Worm (Caenorhabditis elegans) whole organism, L1 larva: Measurements from ENCODE around the gene exc-7.

Experiments used
- C16A3.4 ChIP-seq: fragments of 150-350 bp; optimal IDR thresholded peaks from 2 replicates; lab custom pipeline; 2014; ENCODE audit warnings: missing biosample characterization, missing genetic modification characterization
- alr-1 ChIP-seq: fragments of 200-800 bp; sonication (Bioruptor generic); optimal IDR thresholded peaks from 2 replicates; lab custom pipeline; 2018; ENCODE audit warnings: borderline replicate concordance, mild to moderate bottlenecking, missing genetic modification characterization, missing compliant biosample characterization
- blmp-1 ChIP-seq: fragments of 150-350 bp; optimal IDR thresholded peaks from 2 replicates; lab custom pipeline; 2014; ENCODE audit warnings: missing biosample characterization, missing genetic modification characterization
- ces-1 ChIP-seq: fragments of 150-350 bp; optimal IDR thresholded peaks from 2 replicates; lab custom pipeline; 2014; ENCODE audit warnings: missing biosample characterization, missing genetic modification reagents, missing genetic modification characterization
- dpl-1 ChIP-seq, 3 experiments: fragments of 150-350 bp in 2 of 3; sonication (generic microtip) in 1 of 3; optimal IDR thresholded peaks; 2 replicates each; lab custom pipeline; 2014 to 2017; ENCODE audit warnings: missing biosample characterization in 3 of 3, missing genetic modification characterization in 3 of 3, missing genetic modification reagents in 3 of 3
- dsc-1 ChIP-seq: sonication (generic microtip); optimal IDR thresholded peaks from 2 replicates; lab custom pipeline; 2016; ENCODE audit warnings: mild to moderate bottlenecking, missing genetic modification characterization, missing compliant biosample characterization
- efl-1 ChIP-seq, 4 experiments: fragments of 150-350 bp; optimal IDR thresholded peaks in 3 of 4; peaks in 1 of 4; 1 replicate in 1 of 4; 2 replicates in 3 of 4; lab custom pipeline; 2014; ENCODE audit warnings: missing biosample characterization in 2 of 4, missing genetic modification characterization in 2 of 4, missing genetic modification reagents in 2 of 4
- efl-3 ChIP-seq: fragments of 200-800 bp; sonication (Bioruptor generic); optimal IDR thresholded peaks from 2 replicates; lab custom pipeline; 2018; ENCODE audit warnings: mild to moderate bottlenecking, missing genetic modification characterization, missing compliant biosample characterization
- elt-3 ChIP-seq, 6 experiments: fragments of 150-350 bp in 1 of 6; sonication (generic microtip); optimal IDR thresholded peaks; 2 replicates each; lab custom pipeline; 2017 to 2018; ENCODE audit warnings: missing biosample characterization in 6 of 6, missing genetic modification characterization in 6 of 6, inconsistent platforms in 1 of 6
- fkh-4 ChIP-seq: sonication (generic microtip); optimal IDR thresholded peaks from 2 replicates; lab custom pipeline; 2016; ENCODE audit warnings: missing compliant biosample characterization, missing genetic modification characterization, borderline replicate concordance
- fkh-8 ChIP-seq: sonication (generic microtip); optimal IDR thresholded peaks from 2 replicates; lab custom pipeline; 2016; ENCODE audit warnings: mild to moderate bottlenecking, missing genetic modification characterization, missing compliant biosample characterization
- hlh-17 ChIP-seq: fragments of 200-800 bp; sonication (Bioruptor generic); optimal IDR thresholded peaks from 2 replicates; lab custom pipeline; 2018; ENCODE audit warnings: missing genetic modification characterization, mild to moderate bottlenecking, missing compliant biosample characterization, moderate library complexity, borderline replicate concordance
- jun-1 ChIP-seq: fragments of 150-350 bp; optimal IDR thresholded peaks from 2 replicates; lab custom pipeline; 2014; ENCODE audit warnings: missing biosample characterization, missing genetic modification reagents, missing genetic modification characterization
- lin-14 ChIP-seq: fragments of 200-800 bp; sonication (Bioruptor generic); optimal IDR thresholded peaks from 2 replicates; lab custom pipeline; 2018; ENCODE audit warnings: mild to moderate bottlenecking, missing genetic modification characterization, moderate library complexity, missing compliant biosample characterization
- lin-35 ChIP-seq, 2 experiments: fragments of 150-350 bp; optimal IDR thresholded peaks; 2 replicates each; lab custom pipeline; 2014; ENCODE audit warnings: missing biosample characterization in 2 of 2, missing genetic modification characterization in 2 of 2, missing genetic modification reagents in 2 of 2
- lin-39 ChIP-seq: fragments of 150-350 bp; optimal IDR thresholded peaks from 2 replicates; lab custom pipeline; 2014; ENCODE audit warnings: missing biosample characterization, missing genetic modification reagents, missing genetic modification characterization
- lsy-2 ChIP-seq, 2 experiments: fragments of 150-350 bp; optimal IDR thresholded peaks; 2 replicates each; lab custom pipeline; 2014; ENCODE audit warnings: missing biosample characterization in 2 of 2, missing genetic modification characterization in 2 of 2
- mab-9 ChIP-seq: fragments of 200-800 bp; sonication (Bioruptor generic); IDR thresholded peaks from 2 replicates; pipeline ENCODE4 v1.3.6; 2022; ENCODE audit warnings: missing genetic modification reagents, missing genetic modification characterization, missing compliant biosample characterization
- mdl-1 ChIP-seq, 2 experiments: fragments of 150-350 bp; optimal IDR thresholded peaks; 2 replicates each; lab custom pipeline; 2014 to 2017; ENCODE audit warnings: missing biosample characterization in 2 of 2, missing genetic modification characterization in 2 of 2, inconsistent platforms in 1 of 2
- mep-1 ChIP-seq: fragments of 150-350 bp; optimal IDR thresholded peaks from 2 replicates; lab custom pipeline; 2014; ENCODE audit warnings: missing biosample characterization, missing genetic modification characterization
- nhr-19 ChIP-seq: fragments of 200-800 bp; sonication (Bioruptor generic); conservative IDR thresholded peaks from 2 replicates; pipeline ENCODE4 v1.3.6; 2022; ENCODE audit warnings: missing genetic modification characterization, missing compliant biosample characterization
- nhr-20 ChIP-seq: sonication (generic microtip); optimal IDR thresholded peaks from 2 replicates; lab custom pipeline; 2016; ENCODE audit warnings: mild to moderate bottlenecking, missing genetic modification characterization, missing compliant biosample characterization
- nhr-237 ChIP-seq: fragments of 150-350 bp; optimal IDR thresholded peaks from 2 replicates; lab custom pipeline; 2014; ENCODE audit warnings: missing biosample characterization, missing genetic modification characterization
- nhr-28 ChIP-seq: fragments of 150-350 bp; optimal IDR thresholded peaks from 2 replicates; lab custom pipeline; 2014; ENCODE audit warnings: missing biosample characterization, missing genetic modification characterization
- nhr-47 ChIP-seq: sonication (generic microtip); optimal IDR thresholded peaks from 2 replicates; lab custom pipeline; 2016; ENCODE audit warnings: mild to moderate bottlenecking, missing genetic modification characterization, moderate library complexity, missing compliant biosample characterization
- nhr-71 ChIP-seq: sonication (generic microtip); optimal IDR thresholded peaks from 2 replicates; lab custom pipeline; 2016; ENCODE audit warnings: mild to moderate bottlenecking, missing genetic modification characterization, moderate library complexity, missing compliant biosample characterization
- nhr-77 ChIP-seq: fragments of 150-350 bp; optimal IDR thresholded peaks from 2 replicates; lab custom pipeline; 2014; ENCODE audit warnings: missing biosample characterization, missing genetic modification characterization
- nhr-90 ChIP-seq: sonication (generic microtip); optimal IDR thresholded peaks from 2 replicates; lab custom pipeline; 2016; ENCODE audit warnings: mild to moderate bottlenecking, missing genetic modification characterization, missing compliant biosample characterization; ENCODE audit not compliant: poor library complexity
- pag-3 ChIP-seq: sonication (generic microtip); optimal IDR thresholded peaks from 2 replicates; lab custom pipeline; 2017; ENCODE audit warnings: missing genetic modification characterization, mild to moderate bottlenecking, missing compliant biosample characterization, antibody characterized with exemption, borderline replicate concordance; ENCODE audit not compliant: insufficient read depth
- pqm-1 ChIP-seq: sonication (generic microtip); optimal IDR thresholded peaks from 3 replicates; lab custom pipeline; 2017; ENCODE audit warnings: missing biosample characterization, missing genetic modification characterization
- rnt-1 ChIP-seq: sonication (generic microtip); optimal IDR thresholded peaks from 2 replicates; lab custom pipeline; 2016; ENCODE audit warnings: mild to moderate bottlenecking, missing genetic modification characterization, moderate library complexity, missing compliant biosample characterization
- skn-1 ChIP-seq: fragments of 150-350 bp; optimal IDR thresholded peaks from 2 replicates; lab custom pipeline; 2014; ENCODE audit warnings: missing biosample characterization, missing genetic modification characterization
- snu-23 ChIP-seq: sonication (generic microtip); optimal IDR thresholded peaks from 2 replicates; lab custom pipeline; 2016; ENCODE audit warnings: missing genetic modification characterization, missing compliant biosample characterization
- sup-37 ChIP-seq: fragments of 200-800 bp; sonication (Bioruptor generic); optimal IDR thresholded peaks from 2 replicates; lab custom pipeline; 2018; ENCODE audit warnings: mild to moderate bottlenecking, missing genetic modification characterization, missing compliant biosample characterization
- swsn-7 ChIP-seq: sonication (generic microtip); optimal IDR thresholded peaks from 2 replicates; lab custom pipeline; 2016; ENCODE audit warnings: missing genetic modification characterization, missing compliant biosample characterization
- tbx-2 ChIP-seq: sonication (generic microtip); optimal IDR thresholded peaks from 2 replicates; lab custom pipeline; 2016; ENCODE audit warnings: missing genetic modification characterization, missing compliant biosample characterization
- unc-130 ChIP-seq: fragments of 150-350 bp; optimal IDR thresholded peaks from 2 replicates; lab custom pipeline; 2017; ENCODE audit warnings: missing biosample characterization, missing genetic modification characterization, inconsistent platforms
- unc-62 ChIP-seq: fragments of 150-350 bp; optimal IDR thresholded peaks from 2 replicates; lab custom pipeline; 2014; ENCODE audit warnings: missing biosample characterization, missing genetic modification reagents, missing genetic modification characterization
- xbp-1 ChIP-seq: sonication (generic microtip); optimal IDR thresholded peaks from 2 replicates; lab custom pipeline; 2016; ENCODE audit warnings: missing genetic modification characterization, missing compliant biosample characterization
- zip-4 ChIP-seq: fragments of 200-800 bp; sonication (Bioruptor generic); optimal IDR thresholded peaks from 2 replicates; lab custom pipeline; 2018; ENCODE audit warnings: mild to moderate bottlenecking, missing genetic modification characterization, moderate library complexity, missing compliant biosample characterization
- ztf-11 ChIP-seq, 2 experiments: sonication (generic microtip); optimal IDR thresholded peaks; 2 replicates each; lab custom pipeline; 2016 to 2017; ENCODE audit warnings: missing genetic modification characterization in 2 of 2, missing biosample characterization in 1 of 2, missing compliant biosample characterization in 1 of 2

The exc-7 gene

ce11 chrII:9620616-9621015 is 44.8 kb downstream of the exc-7 start (continued):
- TF ChIP-seq tbx-2 (tag; lab: Kevin White, UChicago) (peak; percentile 10), nhr-237 (no peak), blmp-1 (tag; lab: Kevin White, UChicago) (peak; percentile 36), nhr-20 (tag; lab: Kevin White, UChicago) (peak; percentile 13), fkh-4 (tag; lab: Kevin White, UChicago) (peak; percentile 6)

ce11 chrII:9621121-9621520 is 45.4 kb downstream of the exc-7 start:
- no peak for TF ChIP-seq hlh-17 (GFP tag; lab: Kevin White, UChicago)
- no peak for TF ChIP-seq nhr-47 (tag; lab: Kevin White, UChicago)
- TF ChIP-seq swsn-7 (tag; lab: Kevin White, UChicago): peak; percentile 10
- peak; percentile 27 for TF ChIP-seq dsc-1 (tag; lab: Kevin White, UChicago)
- TF ChIP-seq pag-3 (tag; lab: Kevin White, UChicago): peak; percentile 48
- peak; percentile 14 for TF ChIP-seq snu-23 (GFP tag; lab: Kevin White, UChicago)
- peak; percentile 15 for TF ChIP-seq nhr-19 (GFP tag; lab: Robert Waterston, UW)
- peak; percentile 2 for TF ChIP-seq C16A3.4 (tag; lab: Kevin White, UChicago)
- TF ChIP-seq rnt-1: peak; percentile 66
- TF ChIP-seq lsy-2 (tag; optimal IDR thresholded peaks at IDR 0.05; lab: Kevin White, UChicago): peak; percentile 19 to 55
- TF ChIP-seq nhr-90 (tag; lab: Kevin White, UChicago): no peak
- TF ChIP-seq lin-35 (GFP tag; optimal IDR thresholded peaks at IDR 0.05; lab: Kevin White, UChicago): peak in 1 of 2 experiments; percentile 0
- TF ChIP-seq nhr-71: peak; percentile 52
- no peak for TF ChIP-seq ztf-11 (tag; optimal IDR thresholded peaks at IDR 0.05; lab: Kevin White, UChicago)
- peak; percentile 35 for TF ChIP-seq nhr-77 (tag; lab: Kevin White, UChicago)
- peak; percentile 48 for TF ChIP-seq lin-14 (GFP tag; lab: Kevin White, UChicago)
- TF ChIP-seq mab-9 (GFP tag; lab: Robert Waterston, UW): no peak
- TF ChIP-seq lin-39 (tag; lab: Kevin White, UChicago): peak; percentile 22
- peak; percentile 2 to 12 for TF ChIP-seq efl-1 (optimal IDR thresholded peaks at IDR 0.05; lab: Kevin White, UChicago)
- TF ChIP-seq efl-1 (GFP tag; optimal IDR thresholded peaks at IDR 0.05 in 1 of 2; lab: Kevin White, UChicago): peak; percentile 17 to 92

ce11 chrII:9621913-9622348 is 46.2 kb downstream of the exc-7 start:
- no peak for TF ChIP-seq ces-1 (GFP tag; lab: Kevin White, UChicago)
- TF ChIP-seq lin-14 (GFP tag; lab: Kevin White, UChicago): peak; percentile 39
- no peak for TF ChIP-seq lsy-2 (tag; optimal IDR thresholded peaks at IDR 0.05; lab: Kevin White, UChicago)
- TF ChIP-seq skn-1 (tag; lab: Kevin White, UChicago): no peak
- no peak for TF ChIP-seq efl-1 (optimal IDR thresholded peaks at IDR 0.05; lab: Kevin White, UChicago)
- peak in 1 of 2 experiments; percentile 94 for TF ChIP-seq efl-1 (GFP tag; optimal IDR thresholded peaks at IDR 0.05 in 1 of 2; lab: Kevin White, UChicago)
- TF ChIP-seq nhr-71: peak; percentile 44
- no peak for TF ChIP-seq efl-3 (GFP tag; lab: Kevin White, UChicago)
- no peak for TF ChIP-seq tbx-2 (tag; lab: Kevin White, UChicago)
- no peak for TF ChIP-seq unc-130
- TF ChIP-seq nhr-20 (tag; lab: Kevin White, UChicago): peak; percentile 9
- TF ChIP-seq lin-35 (GFP tag; optimal IDR thresholded peaks at IDR 0.05; lab: Kevin White, UChicago): peak in 1 of 2 experiments; percentile 40
- TF ChIP-seq blmp-1 (tag; lab: Kevin White, UChicago): peak; percentile 23
- TF ChIP-seq sup-37 (GFP tag; lab: Kevin White, UChicago): no peak
- TF ChIP-seq nhr-28 (tag; lab: Kevin White, UChicago): no peak
- TF ChIP-seq mdl-1 (tag; optimal IDR thresholded peaks at IDR 0.05; lab: Kevin White, UChicago): peak in 1 of 2 experiments; percentile 74
- TF ChIP-seq fkh-8: no peak

ce11 chrII:9624110-9624695 is 48.4 kb downstream of the exc-7 start, which contains the start of the genes dnj-20 and ZK1307.8:
dnj-20 (minus strand) TSS chrII:9624176.
ZK1307.8 (plus strand) TSS chrII:9624613.
- peak; percentile 14 to 46 for TF ChIP-seq lsy-2 (tag; optimal IDR thresholded peaks at IDR 0.05; lab: Kevin White, UChicago)
- TF ChIP-seq zip-4: no peak
- TF ChIP-seq lin-35 (GFP tag; optimal IDR thresholded peaks at IDR 0.05; lab: Kevin White, UChicago): peak in 1 of 2 experiments; percentile 25
- TF ChIP-seq lin-14 (GFP tag; lab: Kevin White, UChicago): peak; percentile 19
- peak in 1 of 6 experiments; percentile 33 for TF ChIP-seq elt-3 (tag; optimal IDR thresholded peaks at IDR 0.05; lab: Kevin White, UChicago)
- no peak for TF ChIP-seq jun-1 (tag; lab: Kevin White, UChicago)
- TF ChIP-seq mdl-1 (tag; optimal IDR thresholded peaks at IDR 0.05; lab: Kevin White, UChicago): no peak
- peak in 1 of 2 experiments; percentile 26 for TF ChIP-seq efl-1 (optimal IDR thresholded peaks at IDR 0.05; lab: Kevin White, UChicago)
- TF ChIP-seq efl-1 (GFP tag; optimal IDR thresholded peaks at IDR 0.05 in 1 of 2; lab: Kevin White, UChicago): peak; percentile 9 to 12
- TF ChIP-seq blmp-1 (tag; lab: Kevin White, UChicago): peak; percentile 22
- TF ChIP-seq dpl-1 (GFP tag; optimal IDR thresholded peaks at IDR 0.05; lab: Kevin White, UChicago): peak in 2 of 3 experiments; percentile 10 to 39
- peak; percentile 6 for TF ChIP-seq nhr-71
- TF ChIP-seq xbp-1 (tag; lab: Kevin White, UChicago): peak; percentile 98
- peak; percentile 3 for TF ChIP-seq nhr-20 (tag; lab: Kevin White, UChicago)
- no peak for TF ChIP-seq unc-62 (GFP tag; lab: Kevin White, UChicago)
- no peak for TF ChIP-seq pqm-1 (tag; lab: Kevin White, UChicago)
- peak; percentile 22 for TF ChIP-seq mep-1
- no peak for TF ChIP-seq alr-1 (tag; lab: Kevin White, UChicago)
- TF ChIP-seq C16A3.4 (tag; lab: Kevin White, UChicago): peak; percentile 27
